Fruit fly (Drosophila melanogaster) whole organism, embryonic: ENCODE measurements around the gene TfIIA-S.

Experiments used
- ATbp ChIP-seq: fragments of 200-800 bp; sonication (Bioruptor generic); optimal IDR thresholded peaks from 2 replicates; lab custom pipeline; 2017; ENCODE audit warnings: missing biosample characterization, mild to moderate bottlenecking, missing genetic modification characterization, missing genetic modification reagents
- Asciz ChIP-seq: fragments of 200-800 bp; sonication (Bioruptor generic); optimal IDR thresholded peaks from 2 replicates; lab custom pipeline; 2017; ENCODE audit warnings: missing biosample characterization, mild to moderate bottlenecking, missing genetic modification characterization, missing genetic modification reagents
- Atf6 ChIP-seq: fragments of 200-800 bp; sonication (Bioruptor generic); IDR thresholded peaks from 2 replicates; pipeline ENCODE4 v1.3.6; 2022; ENCODE audit warnings: missing biosample characterization, missing genetic modification characterization
- Blimp-1 ChIP-seq: fragments of 200-800 bp; sonication (Bioruptor generic); optimal IDR thresholded peaks from 3 replicates; lab custom pipeline; 2018; ENCODE audit warnings: missing biosample characterization, missing genetic modification characterization, mild to moderate bottlenecking, moderate library complexity, missing genetic modification reagents
- CG10321 ChIP-seq: fragments of 200-800 bp; sonication (Bioruptor generic); IDR thresholded peaks from 2 replicates; pipeline ENCODE4 v1.3.6; 2022; ENCODE audit warnings: missing biosample characterization, missing genetic modification characterization
- CG11696 ChIP-seq: fragments of 200-800 bp; sonication (Bioruptor generic); IDR thresholded peaks from 2 replicates; pipeline ENCODE4 v1.3.6; 2022; ENCODE audit warnings: missing biosample characterization, missing genetic modification characterization
- CG1233 ChIP-seq: fragments of 200-800 bp; sonication (Bioruptor generic); optimal IDR thresholded peaks from 4 replicates; lab custom pipeline; 2018; ENCODE audit warnings: missing biosample characterization, mild to moderate bottlenecking, missing genetic modification characterization
- CG1529 ChIP-seq: fragments of 200-800 bp; sonication (Bioruptor generic); optimal IDR thresholded peaks from 3 replicates; lab custom pipeline; 2018; ENCODE audit warnings: missing biosample characterization, missing genetic modification characterization
- CG17568 ChIP-seq: fragments of 200-800 bp; sonication (Bioruptor generic); optimal IDR thresholded peaks from 2 replicates; lab custom pipeline; 2018; ENCODE audit warnings: missing biosample characterization, mild to moderate bottlenecking, missing genetic modification characterization, moderate library complexity
- CG2116 ChIP-seq: fragments of 200-800 bp; sonication (Bioruptor generic); optimal IDR thresholded peaks from 3 replicates; lab custom pipeline; 2018; ENCODE audit warnings: missing biosample characterization, mild to moderate bottlenecking, missing genetic modification characterization
- CG2202 ChIP-seq: fragments of 200-800 bp; sonication (Bioruptor generic); optimal IDR thresholded peaks from 2 replicates; lab custom pipeline; 2018; ENCODE audit warnings: missing biosample characterization, mild to moderate bottlenecking, missing genetic modification characterization
- CG31441 ChIP-seq: fragments of 200-800 bp; sonication (Bioruptor generic); IDR thresholded peaks from 2 replicates; pipeline ENCODE4 v1.3.6; 2022; ENCODE audit warnings: missing biosample characterization, missing genetic modification characterization
- CG4424 ChIP-seq: fragments of 200-800 bp; sonication (Bioruptor generic); optimal IDR thresholded peaks from 3 replicates; lab custom pipeline; 2016; ENCODE audit warnings: missing biosample characterization, missing genetic modification characterization
- CG8290 ChIP-seq, 3 experiments: fragments of 200-800 bp; sonication (Bioruptor generic); optimal IDR thresholded peaks; 2 replicates each; lab custom pipeline; 2016 to 2019; ENCODE audit warnings: missing biosample characterization in 3 of 3, missing genetic modification characterization in 3 of 3, mild to moderate bottlenecking in 2 of 3, moderate library complexity in 1 of 3
- CG9609 ChIP-seq: fragments of 200-800 bp; sonication (Bioruptor generic); optimal IDR thresholded peaks from 3 replicates; lab custom pipeline; 2016; ENCODE audit warnings: missing biosample characterization, missing genetic modification characterization
- CG9932 ChIP-seq: fragments of 200-800 bp; sonication (Bioruptor generic); IDR thresholded peaks from 2 replicates; pipeline ENCODE4 v1.3.6; 2022; ENCODE audit warnings: missing biosample characterization, missing genetic modification characterization
- D19A ChIP-seq: fragments of 200-800 bp; optimal IDR thresholded peaks from 3 replicates; lab custom pipeline; 2019; ENCODE audit warnings: missing biosample characterization, mild to moderate bottlenecking, missing genetic modification characterization, moderate library complexity
- Dbx ChIP-seq: fragments of 200-800 bp; sonication (Bioruptor generic); IDR thresholded peaks from 3 replicates; pipeline ENCODE4 v1.3.6; 2022; ENCODE audit warnings: missing biosample characterization, missing genetic modification characterization
- Drgx ChIP-seq: fragments of 200-800 bp; sonication (Bioruptor generic); IDR thresholded peaks from 2 replicates; pipeline ENCODE4 v1.3.6; 2022; ENCODE audit warnings: missing biosample characterization, missing genetic modification characterization
- E2f1 ChIP-seq: fragments of 200-800 bp; sonication (Bioruptor generic); IDR thresholded peaks from 2 replicates; pipeline ENCODE4 v1.3.6; 2022; ENCODE audit warnings: missing biosample characterization, missing genetic modification characterization
- ERR ChIP-seq: fragments of 200-800 bp; sonication (Bioruptor generic); optimal IDR thresholded peaks from 2 replicates; lab custom pipeline; 2016; ENCODE audit warnings: missing biosample characterization, missing genetic modification characterization
- H15 ChIP-seq: fragments of 200-800 bp; sonication (Bioruptor generic); IDR thresholded peaks from 3 replicates; pipeline ENCODE4 v1.3.6; 2022; ENCODE audit warnings: missing biosample characterization, missing genetic modification characterization
- HLH3B ChIP-seq: fragments of 200-800 bp; sonication (Bioruptor generic); IDR thresholded peaks from 2 replicates; pipeline ENCODE4 v1.3.6; 2022; ENCODE audit warnings: missing biosample characterization, missing genetic modification characterization
- Hmr ChIP-seq: fragments of 200-800 bp; sonication (Bioruptor generic); optimal IDR thresholded peaks from 3 replicates; lab custom pipeline; 2017; ENCODE audit warnings: mild to moderate bottlenecking, missing biosample characterization, missing genetic modification reagents, missing genetic modification characterization
- Hr51 ChIP-seq, 2 experiments: fragments of 200-800 bp; sonication (Bioruptor generic); optimal IDR thresholded peaks; 2 replicates in 1 of 2; 3 replicates in 1 of 2; lab custom pipeline; 2016 to 2018; ENCODE audit warnings: missing biosample characterization in 2 of 2, missing genetic modification characterization in 2 of 2, mild to moderate bottlenecking in 1 of 2, moderate library complexity in 1 of 2
- Hr78 ChIP-seq, 2 experiments: fragments of 200-800 bp in 1 of 2; fragments of >200 bp in 1 of 2; sonication (Bioruptor generic) in 1 of 2; optimal IDR thresholded peaks; 2 replicates each; lab custom pipeline; 2017 to 2019; ENCODE audit warnings: missing biosample characterization in 2 of 2, missing genetic modification characterization in 2 of 2, mild to moderate bottlenecking in 1 of 2, moderate library complexity in 1 of 2
- Med ChIP-seq: fragments of 200-800 bp; sonication (Bioruptor generic); peaks from one replicate; lab custom pipeline; 2016; ENCODE audit warnings: missing biosample characterization, missing genetic modification characterization, mild to moderate bottlenecking, inconsistent platforms, moderate library complexity
- Oli ChIP-seq: fragments of 200-800 bp; sonication (Bioruptor generic); optimal IDR thresholded peaks from 2 replicates; lab custom pipeline; 2018; ENCODE audit warnings: missing biosample characterization, mild to moderate bottlenecking, missing genetic modification characterization, moderate library complexity
- Pdp1 ChIP-seq, 2 experiments: fragments of 200-800 bp; sonication (Bioruptor generic); optimal IDR thresholded peaks; 3 replicates each; lab custom pipeline; 2016; ENCODE audit warnings: missing biosample characterization in 2 of 2, missing genetic modification characterization in 2 of 2, mild to moderate bottlenecking in 1 of 2, moderate library complexity in 1 of 2
- Ssrp ChIP-seq: fragments of 200-800 bp; sonication (Bioruptor generic); optimal IDR thresholded peaks from 2 replicates; lab custom pipeline; 2018; ENCODE audit warnings: missing biosample characterization, mild to moderate bottlenecking, missing genetic modification characterization, moderate library complexity
- al ChIP-seq: fragments of 200-800 bp; sonication (Bioruptor generic); IDR thresholded peaks from 2 replicates; pipeline ENCODE4 v1.3.6; 2022; ENCODE audit warnings: missing biosample characterization, missing genetic modification characterization
- bbx ChIP-seq: fragments of 200-800 bp; sonication (Bioruptor generic); IDR thresholded peaks from 2 replicates; pipeline ENCODE4 v1.3.6; 2022; ENCODE audit warnings: missing biosample characterization, missing genetic modification characterization; ENCODE audit not compliant: partially characterized antibody
- ci ChIP-seq: fragments of 200-800 bp; sonication (Bioruptor generic); IDR thresholded peaks from 3 replicates; pipeline ENCODE4 v1.3.6; 2022; ENCODE audit warnings: missing biosample characterization, missing genetic modification characterization
- dmrt99B ChIP-seq: fragments of 200-800 bp; sonication (Bioruptor generic); optimal IDR thresholded peaks from 2 replicates; lab custom pipeline; 2018; ENCODE audit warnings: missing biosample characterization, mild to moderate bottlenecking, missing genetic modification characterization, moderate library complexity
- ken ChIP-seq: fragments of 200-800 bp; sonication (Bioruptor generic); IDR thresholded peaks from 3 replicates; pipeline ENCODE4 v1.3.6; 2022; ENCODE audit warnings: missing biosample characterization, missing genetic modification characterization
- mirr ChIP-seq: fragments of 200-800 bp; sonication (Bioruptor generic); optimal IDR thresholded peaks from 3 replicates; lab custom pipeline; 2018; ENCODE audit warnings: missing biosample characterization, mild to moderate bottlenecking, missing genetic modification characterization
- mld ChIP-seq: fragments of 200-800 bp; sonication (Bioruptor generic); IDR thresholded peaks from 3 replicates; pipeline ENCODE4 v1.3.6; 2022; ENCODE audit warnings: missing biosample characterization, missing genetic modification characterization; ENCODE audit not compliant: partially characterized antibody
- phol ChIP-seq: fragments of 200-800 bp; sonication (Bioruptor generic); optimal IDR thresholded peaks from 3 replicates; lab custom pipeline; 2018; ENCODE audit warnings: missing biosample characterization, mild to moderate bottlenecking, missing genetic modification characterization, moderate library complexity
- pros ChIP-seq: fragments of 200-800 bp; sonication (Bioruptor generic); optimal IDR thresholded peaks from 3 replicates; lab custom pipeline; 2019; ENCODE audit warnings: missing biosample characterization, mild to moderate bottlenecking, missing genetic modification characterization, moderate library complexity
- ro ChIP-seq: fragments of 200-800 bp; sonication (Bioruptor generic); IDR thresholded peaks from 2 replicates; pipeline ENCODE4 v1.3.6; 2022; ENCODE audit warnings: missing biosample characterization, missing genetic modification characterization
- sd ChIP-seq: fragments of 200-800 bp; sonication (Bioruptor generic); optimal IDR thresholded peaks from 3 replicates; lab custom pipeline; 2018; ENCODE audit warnings: missing biosample characterization, mild to moderate bottlenecking, missing genetic modification characterization, moderate library complexity
- sens ChIP-seq: fragments of 200-800 bp; sonication (Bioruptor generic); peaks from one replicate; lab custom pipeline; 2016; ENCODE audit warnings: missing biosample characterization, missing genetic modification characterization
- slbo ChIP-seq: fragments of 200-800 bp; sonication (Bioruptor generic); IDR thresholded peaks from 2 replicates; pipeline ENCODE4 v1.3.6; 2022; ENCODE audit warnings: missing biosample characterization, missing genetic modification characterization
- so ChIP-seq: fragments of 200-800 bp; sonication (Bioruptor generic); IDR thresholded peaks from 3 replicates; pipeline ENCODE4 v1.3.6; 2022; ENCODE audit warnings: missing biosample characterization, missing genetic modification characterization
- sug ChIP-seq: fragments of 200-800 bp; optimal IDR thresholded peaks from 2 replicates; lab custom pipeline; 2019; ENCODE audit warnings: missing biosample characterization, mild to moderate bottlenecking, missing genetic modification characterization, moderate library complexity
- trh ChIP-seq: fragments of 200-800 bp; sonication (Bioruptor generic); optimal IDR thresholded peaks from 2 replicates; lab custom pipeline; 2016; ENCODE audit warnings: missing biosample characterization, missing genetic modification characterization
- unpg ChIP-seq: fragments of 200-800 bp; sonication (Bioruptor generic); optimal IDR thresholded peaks from 3 replicates; lab custom pipeline; 2018; ENCODE audit warnings: missing biosample characterization, mild to moderate bottlenecking, missing genetic modification characterization, moderate library complexity
- zfh1 ChIP-seq: fragments of 200-800 bp; sonication (Bioruptor generic); IDR thresholded peaks from 3 replicates; pipeline ENCODE4 v1.3.6; 2022; ENCODE audit warnings: missing biosample characterization, missing genetic modification characterization

Gene TfIIA-S

DNA sequence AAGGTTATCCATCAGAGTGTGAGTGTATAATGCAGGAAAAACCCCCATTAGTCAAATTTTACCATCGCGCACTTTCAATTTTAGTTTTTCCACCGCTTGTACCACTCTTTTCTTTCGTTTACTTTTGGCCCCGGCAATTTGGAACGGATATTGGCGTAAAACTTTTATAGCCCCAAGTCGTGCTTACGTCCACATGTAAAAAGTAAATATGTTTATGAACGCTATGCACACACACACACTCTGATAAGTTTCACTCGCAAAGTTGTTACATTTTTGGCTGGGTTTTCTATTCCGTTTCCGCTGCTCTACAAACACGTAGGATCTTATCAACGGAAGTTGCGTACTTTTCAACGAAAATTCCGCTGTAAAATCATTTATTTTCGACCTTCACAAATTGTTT, 14.2 kb downstream of the TfIIA-S start (continued):
- TF ChIP-seq H15 (0 out of 3 replicates have a peak, but pooled peaks have one; percentile 21), al (no peak), CG11696 (GFP tag; lab: Robert Waterston, UW) (peak; percentile 26; the same call in 1 of the 2 replicates), CG10321 (GFP tag; lab: Robert Waterston, UW) (no peak), D19A (tag; lab: Kevin White, UChicago) (peak; percentile 7), E2f1 (no peak), CG8290 (GFP tag; optimal IDR thresholded peaks at IDR 0.05; lab: Kevin White, UChicago) (no peak), CG8290 (tag; optimal IDR thresholded peaks at IDR 0.05; lab: Kevin White, UChicago) (peak in 1 of 2 experiments; percentile 37), HLH3B (0 out of 2 replicates have a peak, but pooled peaks have one; percentile 8), trh (GFP tag; lab: Kevin White, UChicago) (no peak), mirr (GFP tag; lab: Kevin White, UChicago) (peak; percentile 13), Pdp1 (GFP tag; optimal IDR thresholded peaks at IDR 0.05; lab: Kevin White, UChicago) (peak in 1 of 2 experiments; percentile 3), ATbp (GFP tag; lab: Kevin White, UChicago) (peak; percentile 57), Atf6 (GFP tag; lab: Robert Waterston, UW) (0 out of 2 replicates have a peak, but pooled peaks have one; percentile 29), CG2202 (no peak), mld (GFP tag; lab: Robert Waterston, UW) (no peak), CG2116 (peak; percentile 1), pros (no peak), CG1233 (GFP tag; lab: Kevin White, UChicago) (peak; percentile 5), Asciz (peak; percentile 19), CG17568 (GFP tag; lab: Kevin White, UChicago) (peak; percentile 45), Hmr (GFP tag; lab: Kevin White, UChicago) (peak; percentile 10), sd (tag; lab: Kevin White, UChicago) (peak; percentile 29), sug (tag; lab: Kevin White, UChicago) (no peak), so (GFP tag; lab: Robert Waterston, UW) (0 out of 3 replicates have a peak, but pooled peaks have one; percentile 28)
- TF ChIP-seq, all 482 proteins: peak for 25

DNA sequence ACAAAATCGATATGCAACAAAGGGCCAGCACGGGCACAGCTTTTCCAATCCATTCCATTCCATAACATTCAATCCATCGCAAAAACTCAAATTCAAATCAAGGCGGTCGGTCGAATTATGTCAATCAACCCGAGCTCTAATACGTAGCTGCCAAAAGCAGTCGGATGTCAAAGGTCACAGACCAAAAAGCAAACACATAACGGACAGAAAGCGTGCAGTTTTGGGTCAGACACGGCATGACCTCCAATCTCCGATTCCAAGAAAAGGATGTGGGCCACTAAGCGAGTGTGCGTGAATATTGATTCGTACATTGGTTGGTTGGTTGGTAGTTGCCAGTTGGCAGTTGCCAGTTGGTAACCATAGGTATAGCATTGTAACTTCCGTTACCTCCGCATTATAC, 16.1 kb downstream of the TfIIA-S start:
- peak in 1 of 2 experiments; percentile 70 for TF ChIP-seq Hr78 (GFP tag; optimal IDR thresholded peaks at IDR 0.05; lab: Kevin White, UChicago)
- TF ChIP-seq CG9932 (GFP tag; lab: Robert Waterston, UW) = no peak
- TF ChIP-seq, all 482 proteins: peak for 1

DNA sequence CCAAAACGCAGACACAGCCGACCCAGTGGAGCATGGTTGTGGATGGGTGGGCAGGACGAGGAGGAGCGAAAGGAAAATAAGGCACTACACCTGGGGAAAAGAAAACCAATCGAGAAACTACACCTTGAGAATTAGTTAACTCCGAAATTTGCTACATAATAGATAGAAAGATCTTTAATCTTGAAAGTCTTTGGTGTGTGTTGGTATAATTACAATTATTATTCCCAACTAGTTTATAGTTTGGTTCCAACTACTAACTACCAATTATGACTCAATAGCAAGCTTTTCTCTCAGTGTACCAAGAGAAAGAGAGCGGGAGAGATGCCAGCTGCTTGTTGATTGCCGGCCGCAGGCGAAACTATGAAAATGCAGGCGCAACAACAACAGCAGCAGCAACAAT, 16.7 kb downstream of the TfIIA-S start:
- TF ChIP-seq Hr51 (GFP tag; optimal IDR thresholded peaks at IDR 0.05; lab: Kevin White, UChicago) (peak in 1 of 2 experiments; percentile 15), CG9609 (GFP tag; lab: Kevin White, UChicago) (no peak), unpg (peak; percentile 8), phol (tag; lab: Kevin White, UChicago) (peak; percentile 25), ken (GFP tag; lab: Robert Waterston, UW) (0 out of 3 replicates have a peak, but pooled peaks have one; percentile 11), Med (peak; percentile 76), sens (GFP tag; lab: Kevin White, UChicago) (peak; percentile 79), CG31441 (0 out of 2 replicates have a peak, but pooled peaks have one; percentile 12), CG4424 (GFP tag; lab: Kevin White, UChicago) (no peak), Dbx (no peak), ro (no peak), Blimp-1 (peak; percentile 28), Atf6 (GFP tag; lab: Robert Waterston, UW) (no peak), CG1529 (GFP tag; lab: Kevin White, UChicago) (peak; percentile 2), Oli (peak; percentile 18), slbo (no peak), Ssrp (peak; percentile 20), bbx (GFP tag; lab: Robert Waterston, UW) (no peak), dmrt99B (peak; percentile 31), Drgx (GFP tag; lab: Robert Waterston, UW) (peak; percentile 83), ERR (GFP tag; lab: Kevin White, UChicago) (no peak), zfh1 (GFP tag; lab: Robert Waterston, UW) (peak; percentile 40; the same call in 1 of the 3 replicates), ci (GFP tag; lab: Robert Waterston, UW) (peak; percentile 7; the same call in 1 of the 3 replicates)
